Fruit fly (Drosophila melanogaster): ENCODE results near the gene CG32669.
A peak's percentile ranks its signal among the peaks of the same experiment; 100 is the strongest.

The CG32669 gene

dm6 chrX:10802457-10803378 lies 42.2 kb downstream of the CG32669 start (continued):
- TF ChIP-seq Dek (tag; optimal IDR thresholded peaks at IDR 0.05) = peak; percentile 46
- peak; percentile 36 for TF ChIP-seq CG1602 (GFP tag; optimal IDR thresholded peaks at IDR 0.05)
- peak; percentile 40 for TF ChIP-seq CG10366 (GFP tag; IDR thresholded peaks at IDR 0.05)
- TF ChIP-seq CG10147 (GFP tag; optimal IDR thresholded peaks at IDR 0.05) = peak; percentile 52
- no peak for TF ChIP-seq nau (GFP tag; optimal IDR thresholded peaks at IDR 0.05)
- peak; percentile 33 for TF ChIP-seq CG5245 (GFP tag; optimal IDR thresholded peaks at IDR 0.05)
- TF ChIP-seq Ptx1 (GFP tag; IDR thresholded peaks at IDR 0.05) = peak; percentile 59
- peak; percentile 19 for TF ChIP-seq Hand (GFP tag; optimal IDR thresholded peaks at IDR 0.05)
- no peak for TF ChIP-seq amos (GFP tag; IDR thresholded peaks at IDR 0.05; ENCODE audit: partially characterized antibody)
- peak; percentile 29 for TF ChIP-seq Deaf1 (tag; optimal IDR thresholded peaks at IDR 0.05)
- no peak for TF ChIP-seq Hmr (GFP tag; optimal IDR thresholded peaks at IDR 0.05)
- peak; percentile 86 for TF ChIP-seq dmrt99B (tag; optimal IDR thresholded peaks at IDR 0.05)
- peak; percentile 79 for TF ChIP-seq CG13424 (tag; optimal IDR thresholded peaks at IDR 0.05)
- TF ChIP-seq CG5180 (GFP tag; optimal IDR thresholded peaks at IDR 0.05) = peak; percentile 51
- no peak for TF ChIP-seq CG12155 (GFP tag; optimal IDR thresholded peaks at IDR 0.05)
- TF ChIP-seq Lhr (GFP tag; optimal IDR thresholded peaks at IDR 0.05) = no peak
- no peak for TF ChIP-seq lilli (GFP tag; optimal IDR thresholded peaks at IDR 0.05)
- TF ChIP-seq Chrac-16 (GFP tag; optimal IDR thresholded peaks at IDR 0.05) = peak; percentile 25
- no peak for TF ChIP-seq ara (GFP tag; IDR thresholded peaks at IDR 0.05)
- no peak for TF ChIP-seq sob (GFP tag; IDR thresholded peaks at IDR 0.05)
- no peak for TF ChIP-seq CG9876 (GFP tag; optimal IDR thresholded peaks at IDR 0.05)
- TF ChIP-seq dysf (GFP tag; IDR thresholded peaks at IDR 0.05) = peak; percentile 73; the same call in 2 of the 3 replicates
- no peak for TF ChIP-seq al (GFP tag; IDR thresholded peaks at IDR 0.05)
- peak; percentile 47 for TF ChIP-seq CG8281 (tag; optimal IDR thresholded peaks at IDR 0.05)
- TF ChIP-seq BEAF-32 (GFP tag; optimal IDR thresholded peaks at IDR 0.05) = no peak
- TF ChIP-seq her (GFP tag; optimal IDR thresholded peaks at IDR 0.05) = no peak
- TF ChIP-seq C15 (GFP tag; IDR thresholded peaks at IDR 0.05) = no peak
- TF ChIP-seq p53 (GFP tag; optimal IDR thresholded peaks at IDR 0.05) = no peak
- no peak for TF ChIP-seq Doc3 (GFP tag; IDR thresholded peaks at IDR 0.05; ENCODE audit: partially characterized antibody)
- TF ChIP-seq CG18011 (GFP tag; optimal IDR thresholded peaks at IDR 0.05) = no peak
- TF ChIP-seq danr (GFP tag; IDR thresholded peaks at IDR 0.05) = 0 out of 2 replicates have a peak, but pooled peaks have one; percentile 12
- no peak for TF ChIP-seq Sry-δ (GFP tag; optimal IDR thresholded peaks at IDR 0.05)
- TF ChIP-seq chn (GFP tag; optimal IDR thresholded peaks at IDR 0.05) = no peak
- TF ChIP-seq sima (GFP tag; optimal IDR thresholded peaks at IDR 0.05) = no peak
- TF ChIP-seq unc-4 (GFP tag; IDR thresholded peaks at IDR 0.05; ENCODE audit: partially characterized antibody) = no peak
- TF ChIP-seq unpg (GFP tag; optimal IDR thresholded peaks at IDR 0.05) = peak; percentile 79
- no peak for TF ChIP-seq cas (GFP tag; IDR thresholded peaks at IDR 0.05)
- peak; percentile 72 for TF ChIP-seq CG17385 (GFP tag; optimal IDR thresholded peaks at IDR 0.05)
- TF ChIP-seq Hr51 (GFP tag; optimal IDR thresholded peaks at IDR 0.05) = peak in 1 of 2 experiments; percentile 86
- peak; percentile 42; the same call in 1 of the 2 replicates for TF ChIP-seq CG14441 (GFP tag; IDR thresholded peaks at IDR 0.05)
- TF ChIP-seq CG17802 (tag; optimal IDR thresholded peaks at IDR 0.05) = no peak
- peak; percentile 41 for TF ChIP-seq run (tag; optimal IDR thresholded peaks at IDR 0.05)
- TF ChIP-seq PHDP (tag; optimal IDR thresholded peaks at IDR 0.05) = peak; percentile 75
- TF ChIP-seq CG9437 (GFP tag; optimal IDR thresholded peaks at IDR 0.05) = peak; percentile 65
- peak in 1 of 2 experiments; percentile 46 for TF ChIP-seq eve (GFP tag; optimal IDR thresholded peaks at IDR 0.05)
- TF ChIP-seq scrt (GFP tag; optimal IDR thresholded peaks at IDR 0.05) = peak; percentile 15
- TF ChIP-seq ATbp (GFP tag; optimal IDR thresholded peaks at IDR 0.05) = peak; percentile 52
- peak; percentile 81 for TF ChIP-seq CG2712 (tag; optimal IDR thresholded peaks at IDR 0.05)

All from whole organism, embryonic.